In genomic region chr3R:19904865-19905373, dm6 we compare ENCODE assay signal across 1 fruit fly cellular context.
TF ChIP-seq lines count a peak whose summit lies in the region.

Surf6 (minus strand) TSS chr3R:19904868.
RhoGAP92B (plus strand) TSS chr3R:19905164.

TF ChIP-seq in whole organism, embryonic, 481 proteins besides CTCF, POLR2A, EP300 and RAD21 (continued from another document and continues in another):
- TF ChIP-seq dan (GFP tag; IDR thresholded peaks at IDR 0.05; lab: Robert Waterston, UW), result no peak
- no peak for TF ChIP-seq CrebB (tag; optimal IDR thresholded peaks at IDR 0.05; lab: Kevin White, UChicago)
- TF ChIP-seq CG18599 (GFP tag; optimal IDR thresholded peaks at IDR 0.05; lab: Kevin White, UChicago), result peak; percentile 83
- peak; percentile 19 for TF ChIP-seq tx (GFP tag; optimal IDR thresholded peaks at IDR 0.05; lab: Kevin White, UChicago)
- peak; percentile 60 for TF ChIP-seq CG10209 (GFP tag; optimal IDR thresholded peaks at IDR 0.05; lab: Kevin White, UChicago)
- no peak for TF ChIP-seq CG8281 (tag; optimal IDR thresholded peaks at IDR 0.05; lab: Kevin White, UChicago)
- TF ChIP-seq H2.0 (GFP tag; IDR thresholded peaks at IDR 0.05; lab: Robert Waterston, UW), result no peak
- peak; percentile 65 for TF ChIP-seq CG1233 (GFP tag; optimal IDR thresholded peaks at IDR 0.05; lab: Kevin White, UChicago)
- TF ChIP-seq ham (GFP tag; IDR thresholded peaks at IDR 0.05; lab: Robert Waterston, UW), result no peak
- TF ChIP-seq inv (GFP tag; IDR thresholded peaks at IDR 0.05; lab: Robert Waterston, UW; ENCODE audit: partially characterized antibody), result no peak
- peak; percentile 9 for TF ChIP-seq fd96Cb (tag; optimal IDR thresholded peaks at IDR 0.05; lab: Kevin White, UChicago)
- TF ChIP-seq her (GFP tag; optimal IDR thresholded peaks at IDR 0.05; lab: Kevin White, UChicago), result peak; percentile 63
- no peak for TF ChIP-seq Hr39 (optimal IDR thresholded peaks at IDR 0.05; lab: Kevin White, UChicago)
- TF ChIP-seq CG7839 (tag; optimal IDR thresholded peaks at IDR 0.05; lab: Kevin White, UChicago), result peak; percentile 53
- TF ChIP-seq CG12942 (GFP tag; optimal IDR thresholded peaks at IDR 0.05; lab: Kevin White, UChicago), result peak; percentile 49
- TF ChIP-seq Dip2 (GFP tag; IDR thresholded peaks at IDR 0.05; lab: Robert Waterston, UW), result no peak
- TF ChIP-seq CG6689 (GFP tag; IDR thresholded peaks at IDR 0.05; lab: Robert Waterston, UW), result peak; percentile 57
- peak; percentile 64 for TF ChIP-seq CG2678 (tag; optimal IDR thresholded peaks at IDR 0.05; lab: Kevin White, UChicago)
- TF ChIP-seq CG15514 (GFP tag; optimal IDR thresholded peaks at IDR 0.05; lab: Kevin White, UChicago), result peak; percentile 85
- peak; percentile 27; the same call in 1 of the 2 replicates for TF ChIP-seq Drgx (GFP tag; IDR thresholded peaks at IDR 0.05; lab: Robert Waterston, UW)
- TF ChIP-seq Med (GFP tag; lab: Kevin White, UChicago), result peak; percentile 97
- peak; percentile 23 for TF ChIP-seq fd64A (GFP tag; optimal IDR thresholded peaks at IDR 0.05; lab: Kevin White, UChicago)
- peak; percentile 65 for TF ChIP-seq CG2120 (GFP tag; optimal IDR thresholded peaks at IDR 0.05; lab: Kevin White, UChicago)
- peak; percentile 11 for TF ChIP-seq CG6854 (GFP tag; optimal IDR thresholded peaks at IDR 0.05; lab: Kevin White, UChicago)
- TF ChIP-seq fu2 (GFP tag; optimal IDR thresholded peaks at IDR 0.05; lab: Kevin White, UChicago), result peak; percentile 16
- 0 out of 2 replicates have a peak, but pooled peaks have one; percentile 18 for TF ChIP-seq Ada2b (GFP tag; IDR thresholded peaks at IDR 0.05; lab: Robert Waterston, UW)
- TF ChIP-seq nom (GFP tag; optimal IDR thresholded peaks at IDR 0.05; lab: Kevin White, UChicago), result peak; percentile 78
- peak; percentile 79 for TF ChIP-seq lab (GFP tag; optimal IDR thresholded peaks at IDR 0.05; lab: Kevin White, UChicago)
- peak; percentile 45 to 61 for TF ChIP-seq Pdp1 (GFP tag; optimal IDR thresholded peaks at IDR 0.05; lab: Kevin White, UChicago)
- peak; percentile 85 for TF ChIP-seq CG1603 (tag; optimal IDR thresholded peaks at IDR 0.05; lab: Kevin White, UChicago)
- TF ChIP-seq B-H2 (GFP tag; optimal IDR thresholded peaks at IDR 0.05; lab: Kevin White, UChicago), result peak; percentile 33
- TF ChIP-seq dm (GFP tag; optimal IDR thresholded peaks at IDR 0.05; lab: Kevin White, UChicago), result peak; percentile 96
- TF ChIP-seq rib (GFP tag; IDR thresholded peaks at IDR 0.05; lab: Robert Waterston, UW), result no peak
- peak; percentile 0 for TF ChIP-seq pfk (GFP tag; optimal IDR thresholded peaks at IDR 0.05; lab: Kevin White, UChicago)
- peak; percentile 32 for TF ChIP-seq pho (GFP tag; optimal IDR thresholded peaks at IDR 0.05; lab: Kevin White, UChicago)
- TF ChIP-seq stc (GFP tag; IDR thresholded peaks at IDR 0.05; lab: Robert Waterston, UW), result 0 out of 2 replicates have a peak, but pooled peaks have one; percentile 32
- TF ChIP-seq slp2 (GFP tag; optimal IDR thresholded peaks at IDR 0.05; lab: Kevin White, UChicago), result peak; percentile 40
- TF ChIP-seq CG8924 (tag; optimal IDR thresholded peaks at IDR 0.05; lab: Kevin White, UChicago), result peak; percentile 70
- TF ChIP-seq CG12219 (GFP tag; optimal IDR thresholded peaks at IDR 0.05; lab: Kevin White, UChicago), result peak; percentile 10
- TF ChIP-seq CG11456 (GFP tag; IDR thresholded peaks at IDR 0.05; lab: Robert Waterston, UW), result no peak
- TF ChIP-seq CG14965 (GFP tag; optimal IDR thresholded peaks at IDR 0.05; lab: Kevin White, UChicago; ENCODE audit: borderline replicate concordance), result no peak
- peak; percentile 61; the same call in 1 of the 2 replicates for TF ChIP-seq CG14441 (GFP tag; IDR thresholded peaks at IDR 0.05; lab: Robert Waterston, UW)
- no peak for TF ChIP-seq CG4730 (GFP tag; IDR thresholded peaks at IDR 0.05; lab: Robert Waterston, UW)
- peak; percentile 23 for TF ChIP-seq CG18476 (GFP tag; optimal IDR thresholded peaks at IDR 0.05; lab: Kevin White, UChicago)
- no peak for TF ChIP-seq ash1 (GFP tag; optimal IDR thresholded peaks at IDR 0.05; lab: Kevin White, UChicago)
- TF ChIP-seq CG8478 (optimal IDR thresholded peaks at IDR 0.05; lab: Kevin White, UChicago), result no peak
- TF ChIP-seq unc-4 (GFP tag; IDR thresholded peaks at IDR 0.05; lab: Robert Waterston, UW; ENCODE audit: partially characterized antibody), result peak; percentile 45; the same call in 1 of the 2 replicates
- 0 out of 3 replicates have a peak, but pooled peaks have one; percentile 42 for TF ChIP-seq dysf (GFP tag; IDR thresholded peaks at IDR 0.05; lab: Robert Waterston, UW)
- peak; percentile 42; the same call in 2 of the 4 replicates for TF ChIP-seq Dll (GFP tag; IDR thresholded peaks at IDR 0.05; lab: Robert Waterston, UW; ENCODE audit: partially characterized antibody)
- peak; percentile 65 for TF ChIP-seq Sry-δ (GFP tag; optimal IDR thresholded peaks at IDR 0.05; lab: Kevin White, UChicago)
- TF ChIP-seq tna (GFP tag; IDR thresholded peaks at IDR 0.05; lab: Robert Waterston, UW; ENCODE audit: partially characterized antibody), result no peak
- TF ChIP-seq Bteb2 (GFP tag; optimal IDR thresholded peaks at IDR 0.05; lab: Kevin White, UChicago), result peak; percentile 58
- no peak for TF ChIP-seq ro (GFP tag; IDR thresholded peaks at IDR 0.05; lab: Robert Waterston, UW)
- peak; percentile 58 for TF ChIP-seq cg (GFP tag; optimal IDR thresholded peaks at IDR 0.05; lab: Kevin White, UChicago)
- no peak for TF ChIP-seq sr (GFP tag; IDR thresholded peaks at IDR 0.05; lab: Robert Waterston, UW)
- TF ChIP-seq CG13894 (tag; optimal IDR thresholded peaks at IDR 0.05; lab: Kevin White, UChicago), result peak; percentile 68
- TF ChIP-seq chinmo (GFP tag; IDR thresholded peaks at IDR 0.05; lab: Robert Waterston, UW; ENCODE audit: partially characterized antibody), result 0 out of 4 replicates have a peak, but pooled peaks have one; percentile 43
- peak; percentile 19 for TF ChIP-seq maf-S (GFP tag; optimal IDR thresholded peaks at IDR 0.05; lab: Kevin White, UChicago)
- TF ChIP-seq en (GFP tag; optimal IDR thresholded peaks at IDR 0.05; lab: Kevin White, UChicago), result peak; percentile 49
- TF ChIP-seq crp (GFP tag; optimal IDR thresholded peaks at IDR 0.05; lab: Kevin White, UChicago), result peak in 1 of 2 experiments; percentile 62
- TF ChIP-seq slou (GFP tag; optimal IDR thresholded peaks at IDR 0.05; lab: Kevin White, UChicago), result no peak
- TF ChIP-seq Atf-2 (GFP tag; optimal IDR thresholded peaks at IDR 0.05; lab: Kevin White, UChicago), result peak; percentile 33
- TF ChIP-seq sima (GFP tag; optimal IDR thresholded peaks at IDR 0.05; lab: Kevin White, UChicago), result no peak
- TF ChIP-seq CG4360 (GFP tag; IDR thresholded peaks at IDR 0.05; lab: Robert Waterston, UW), result 0 out of 2 replicates have a peak, but pooled peaks have one; percentile 8
- TF ChIP-seq CG17359 (tag; optimal IDR thresholded peaks at IDR 0.05; lab: Kevin White, UChicago), result peak; percentile 62
- TF ChIP-seq Bdp1 (GFP tag; optimal IDR thresholded peaks at IDR 0.05; lab: Kevin White, UChicago), result peak; percentile 36
- TF ChIP-seq shn (GFP tag; optimal IDR thresholded peaks at IDR 0.05; lab: Kevin White, UChicago), result peak; percentile 24
- TF ChIP-seq abd-A (tag; optimal IDR thresholded peaks at IDR 0.05; lab: Kevin White, UChicago), result peak; percentile 11
- peak; percentile 58; the same call in 1 of the 2 replicates for TF ChIP-seq Scr (GFP tag; IDR thresholded peaks at IDR 0.05; lab: Robert Waterston, UW; ENCODE audit: partially characterized antibody)
- TF ChIP-seq dimm (GFP tag; IDR thresholded peaks at IDR 0.05; lab: Robert Waterston, UW), result no peak
- TF ChIP-seq Myb (GFP tag; optimal IDR thresholded peaks at IDR 0.05; lab: Kevin White, UChicago), result peak; percentile 62
- no peak for TF ChIP-seq CG4707 (GFP tag; optimal IDR thresholded peaks at IDR 0.05; lab: Kevin White, UChicago)
- TF ChIP-seq CG1602 (GFP tag; optimal IDR thresholded peaks at IDR 0.05; lab: Kevin White, UChicago), result peak; percentile 17
- no peak for TF ChIP-seq dati (GFP tag; IDR thresholded peaks at IDR 0.05; lab: Robert Waterston, UW)
- no peak for TF ChIP-seq pnt (GFP tag; optimal IDR thresholded peaks at IDR 0.05; lab: Kevin White, UChicago)
- TF ChIP-seq danr (GFP tag; IDR thresholded peaks at IDR 0.05; lab: Robert Waterston, UW), result no peak
- no peak for TF ChIP-seq Trl (optimal IDR thresholded peaks at IDR 0.05; lab: Kevin White, UChicago)
- peak; percentile 77 for TF ChIP-seq Trl (GFP tag; optimal IDR thresholded peaks at IDR 0.05; lab: Kevin White, UChicago)
- peak; percentile 55 for TF ChIP-seq Camta (GFP tag; optimal IDR thresholded peaks at IDR 0.05; lab: Kevin White, UChicago)
- TF ChIP-seq Hey (tag; optimal IDR thresholded peaks at IDR 0.05; lab: Kevin White, UChicago), result no peak
- peak; percentile 22 for TF ChIP-seq CG12769 (tag; optimal IDR thresholded peaks at IDR 0.05; lab: Kevin White, UChicago)
- peak; percentile 33 for TF ChIP-seq Nf-YB (GFP tag; optimal IDR thresholded peaks at IDR 0.05; lab: Kevin White, UChicago)
- TF ChIP-seq CG13775 (GFP tag; optimal IDR thresholded peaks at IDR 0.05; lab: Kevin White, UChicago), result peak; percentile 64
- peak; percentile 94 for TF ChIP-seq CG9797 (GFP tag; optimal IDR thresholded peaks at IDR 0.05; lab: Kevin White, UChicago)
- TF ChIP-seq CG10543 (GFP tag; optimal IDR thresholded peaks at IDR 0.05; lab: Kevin White, UChicago), result peak; percentile 82
- TF ChIP-seq gcm2 (GFP tag; optimal IDR thresholded peaks at IDR 0.05; lab: Kevin White, UChicago), result no peak
- 0 out of 3 replicates have a peak, but pooled peaks have one; percentile 23 for TF ChIP-seq H15 (GFP tag; IDR thresholded peaks at IDR 0.05; lab: Robert Waterston, UW)
- peak; percentile 63 for TF ChIP-seq Mad (GFP tag; optimal IDR thresholded peaks at IDR 0.05; lab: Kevin White, UChicago)
- no peak for TF ChIP-seq emc (GFP tag; optimal IDR thresholded peaks at IDR 0.05; lab: Kevin White, UChicago)
- no peak; the same call in 1 of the 2 replicates for TF ChIP-seq chm (GFP tag; IDR thresholded peaks at IDR 0.05; lab: Robert Waterston, UW)
- peak; percentile 66 for TF ChIP-seq CoRest (tag; optimal IDR thresholded peaks at IDR 0.05; lab: Kevin White, UChicago)
- peak; percentile 96 for TF ChIP-seq Sin3A (optimal IDR thresholded peaks at IDR 0.05; lab: Kevin White, UChicago)
- TF ChIP-seq ind (GFP tag; optimal IDR thresholded peaks at IDR 0.05; lab: Kevin White, UChicago), result peak; percentile 54
- peak; percentile 59 for TF ChIP-seq bcd (GFP tag; optimal IDR thresholded peaks at IDR 0.05; lab: Kevin White, UChicago)
- no peak for TF ChIP-seq Oaz (GFP tag; IDR thresholded peaks at IDR 0.05; lab: Robert Waterston, UW)
- TF ChIP-seq disco-r (GFP tag; optimal IDR thresholded peaks at IDR 0.05; lab: Kevin White, UChicago), result peak; percentile 38
- no peak for TF ChIP-seq aop (GFP tag; IDR thresholded peaks at IDR 0.05; lab: Robert Waterston, UW)
- TF ChIP-seq CG12391 (tag; optimal IDR thresholded peaks at IDR 0.05; lab: Kevin White, UChicago), result peak; percentile 79
- TF ChIP-seq D19B (GFP tag; optimal IDR thresholded peaks at IDR 0.05; lab: Kevin White, UChicago), result peak; percentile 2
- no peak for TF ChIP-seq ato (GFP tag; IDR thresholded peaks at IDR 0.05; lab: Robert Waterston, UW; ENCODE audit: partially characterized antibody)
- peak; percentile 53 for TF ChIP-seq tin (GFP tag; optimal IDR thresholded peaks at IDR 0.05; lab: Kevin White, UChicago)
- peak; percentile 36; the same call in 1 of the 2 replicates for TF ChIP-seq sisA (GFP tag; IDR thresholded peaks at IDR 0.05; lab: Robert Waterston, UW)
- no peak for TF ChIP-seq CG3838 (GFP tag; optimal IDR thresholded peaks at IDR 0.05; lab: Kevin White, UChicago)
- TF ChIP-seq corto (GFP tag; optimal IDR thresholded peaks at IDR 0.05; lab: Kevin White, UChicago), result no peak
- TF ChIP-seq CG2202 (tag; optimal IDR thresholded peaks at IDR 0.05; lab: Kevin White, UChicago), result peak; percentile 60
- peak; percentile 75 for TF ChIP-seq kay (GFP tag; optimal IDR thresholded peaks at IDR 0.05; lab: Kevin White, UChicago)
- TF ChIP-seq CG13424 (tag; optimal IDR thresholded peaks at IDR 0.05; lab: Kevin White, UChicago), result peak; percentile 61
- peak; percentile 31 for TF ChIP-seq CG9817 (tag; optimal IDR thresholded peaks at IDR 0.05; lab: Kevin White, UChicago)
- no peak for TF ChIP-seq hth (optimal IDR thresholded peaks at IDR 0.05; lab: Kevin White, UChicago)
- no peak for TF ChIP-seq zf30C (GFP tag; optimal IDR thresholded peaks at IDR 0.05; lab: Kevin White, UChicago)
- no peak for TF ChIP-seq peb (GFP tag; IDR thresholded peaks at IDR 0.05; lab: Robert Waterston, UW)
- TF ChIP-seq Jarid2 (GFP tag; optimal IDR thresholded peaks at IDR 0.05; lab: Kevin White, UChicago), result peak; percentile 53
- peak; percentile 89 for TF ChIP-seq trem (tag; optimal IDR thresholded peaks at IDR 0.05; lab: Kevin White, UChicago)
- no peak for TF ChIP-seq z (GFP tag; IDR thresholded peaks at IDR 0.05; lab: Robert Waterston, UW)
- TF ChIP-seq Doc2 (GFP tag; IDR thresholded peaks at IDR 0.05; lab: Robert Waterston, UW), result no peak
- TF ChIP-seq CG11398 (GFP tag; optimal IDR thresholded peaks at IDR 0.05; lab: Kevin White, UChicago), result peak; percentile 32
- peak; percentile 95 for TF ChIP-seq Max (GFP tag; optimal IDR thresholded peaks at IDR 0.05; lab: Kevin White, UChicago)
- 0 out of 3 replicates have a peak, but pooled peaks have one; percentile 13 for TF ChIP-seq tgo (GFP tag; IDR thresholded peaks at IDR 0.05; lab: Robert Waterston, UW)
- TF ChIP-seq CG8359 (GFP tag; optimal IDR thresholded peaks at IDR 0.05; lab: Kevin White, UChicago; ENCODE audit: borderline replicate concordance), result peak; percentile 4
- no peak for TF ChIP-seq Doc3 (GFP tag; IDR thresholded peaks at IDR 0.05; lab: Robert Waterston, UW; ENCODE audit: partially characterized antibody)
- no peak for TF ChIP-seq CG7357 (GFP tag; IDR thresholded peaks at IDR 0.05; lab: Robert Waterston, UW)
- peak; percentile 82 for TF ChIP-seq CG34376 (GFP tag; optimal IDR thresholded peaks at IDR 0.05; lab: Kevin White, UChicago)
- TF ChIP-seq CG15011 (GFP tag; optimal IDR thresholded peaks at IDR 0.05; lab: Kevin White, UChicago), result no peak
- peak; percentile 19 for TF ChIP-seq CG12744 (GFP tag; optimal IDR thresholded peaks at IDR 0.05; lab: Kevin White, UChicago)
- peak; percentile 56 for TF ChIP-seq CG4854 (GFP tag; optimal IDR thresholded peaks at IDR 0.05; lab: Kevin White, UChicago)
- TF ChIP-seq zen (tag; optimal IDR thresholded peaks at IDR 0.05; lab: Kevin White, UChicago), result peak; percentile 53
- peak in 1 of 2 experiments; percentile 70 for TF ChIP-seq insv (GFP tag; optimal IDR thresholded peaks at IDR 0.05; lab: Kevin White, UChicago)
- no peak for TF ChIP-seq CG11560 (tag; IDR thresholded peaks at IDR 0.05; lab: Robert Waterston, UW)
- TF ChIP-seq gsb-n (tag; optimal IDR thresholded peaks at IDR 0.05; lab: Kevin White, UChicago), result peak; percentile 58
